Fruit fly (Drosophila melanogaster) whole organism, embryonic: Measurements from ENCODE around the gene Arl8.
A peak's percentile ranks its signal among the peaks of the same experiment; 100 is the strongest.

Experiments
- Antp ChIP-seq: fragments of 200-800 bp; sonication (Bioruptor generic); optimal IDR thresholded peaks from 3 replicates; lab custom pipeline; 2016; ENCODE audit warnings: missing biosample characterization, missing genetic modification characterization
- Asciz ChIP-seq: fragments of 200-800 bp; sonication (Bioruptor generic); optimal IDR thresholded peaks from 2 replicates; lab custom pipeline; 2017; ENCODE audit warnings: missing biosample characterization, mild to moderate bottlenecking, missing genetic modification characterization, missing genetic modification reagents
- Bteb2 ChIP-seq: fragments of 200-800 bp; sonication (Bioruptor generic); optimal IDR thresholded peaks from 2 replicates; lab custom pipeline; 2016; ENCODE audit warnings: missing biosample characterization, missing genetic modification characterization
- C15 ChIP-seq: fragments of 200-800 bp; sonication (Bioruptor generic); IDR thresholded peaks from 3 replicates; pipeline ENCODE4 v1.3.6; 2022; ENCODE audit warnings: missing biosample characterization, missing genetic modification characterization
- CG10209 ChIP-seq: fragments of 200-800 bp; sonication (Bioruptor generic); optimal IDR thresholded peaks from 3 replicates; lab custom pipeline; 2017; ENCODE audit warnings: missing biosample characterization, mild to moderate bottlenecking, missing genetic modification characterization, missing genetic modification reagents
- CG10959 ChIP-seq: fragments of 200-800 bp; sonication (Bioruptor generic); IDR thresholded peaks from 2 replicates; pipeline ENCODE4 v1.3.6; 2022; ENCODE audit warnings: missing biosample characterization, missing genetic modification characterization
- CG11456 ChIP-seq: fragments of 200-800 bp; sonication (Bioruptor generic); IDR thresholded peaks from 3 replicates; pipeline ENCODE4 v1.3.6; 2022; ENCODE audit warnings: missing biosample characterization, missing genetic modification characterization
- CG11696 ChIP-seq: fragments of 200-800 bp; sonication (Bioruptor generic); IDR thresholded peaks from 2 replicates; pipeline ENCODE4 v1.3.6; 2022; ENCODE audit warnings: missing biosample characterization, missing genetic modification characterization
- CG12659 ChIP-seq: fragments of 200-800 bp; sonication (Bioruptor generic); optimal IDR thresholded peaks from 3 replicates; lab custom pipeline; 2017; ENCODE audit warnings: mild to moderate bottlenecking, missing biosample characterization, missing genetic modification reagents, missing genetic modification characterization
- CG14965 ChIP-seq: fragments of 200-800 bp; sonication (Bioruptor generic); optimal IDR thresholded peaks from 2 replicates; lab custom pipeline; 2016; ENCODE audit warnings: missing biosample characterization, missing genetic modification characterization, borderline replicate concordance
- CG16863 ChIP-seq: fragments of 200-800 bp; sonication (Bioruptor generic); optimal IDR thresholded peaks from 3 replicates; lab custom pipeline; 2016; ENCODE audit warnings: missing biosample characterization, missing genetic modification characterization
- CG17186 ChIP-seq: fragments of 200-800 bp; sonication (Bioruptor generic); optimal IDR thresholded peaks from 3 replicates; lab custom pipeline; 2017; ENCODE audit warnings: missing biosample characterization, missing genetic modification reagents, missing genetic modification characterization
- CG17328 ChIP-seq: fragments of 200-800 bp; sonication (Bioruptor generic); IDR thresholded peaks from 2 replicates; pipeline ENCODE4 v1.3.6; 2022; ENCODE audit warnings: missing biosample characterization, missing genetic modification characterization
- CG17568 ChIP-seq: fragments of 200-800 bp; sonication (Bioruptor generic); optimal IDR thresholded peaks from 2 replicates; lab custom pipeline; 2018; ENCODE audit warnings: missing biosample characterization, mild to moderate bottlenecking, missing genetic modification characterization, moderate library complexity
- CG17829 ChIP-seq: fragments of 200-800 bp; optimal IDR thresholded peaks from 2 replicates; lab custom pipeline; 2019; ENCODE audit warnings: missing biosample characterization, mild to moderate bottlenecking, missing genetic modification characterization, moderate library complexity
- CG30020 ChIP-seq: fragments of 200-800 bp; optimal IDR thresholded peaks from 2 replicates; lab custom pipeline; 2019; ENCODE audit warnings: missing biosample characterization, mild to moderate bottlenecking, missing genetic modification characterization, moderate library complexity
- CG31224 ChIP-seq: fragments of 200-800 bp; sonication (Bioruptor generic); IDR thresholded peaks from 2 replicates; pipeline ENCODE4 v1.3.6; 2022; ENCODE audit warnings: missing biosample characterization, missing genetic modification characterization
- CG32767 ChIP-seq: fragments of 200-800 bp; sonication (Bioruptor generic); IDR thresholded peaks from 2 replicates; pipeline ENCODE4 v1.3.6; 2022; ENCODE audit warnings: missing biosample characterization, missing genetic modification characterization
- CG3995 ChIP-seq: fragments of 200-800 bp; sonication (Bioruptor generic); optimal IDR thresholded peaks from 3 replicates; lab custom pipeline; 2016; ENCODE audit warnings: missing biosample characterization, missing genetic modification characterization
- CG4707 ChIP-seq: fragments of 200-800 bp; sonication (Bioruptor generic); optimal IDR thresholded peaks from 2 replicates; lab custom pipeline; 2018; ENCODE audit warnings: missing biosample characterization, mild to moderate bottlenecking, missing genetic modification characterization, moderate library complexity
- CG6272 ChIP-seq: fragments of 200-800 bp; sonication (Bioruptor generic); IDR thresholded peaks from 2 replicates; pipeline ENCODE4 v1.3.6; 2022; ENCODE audit warnings: missing biosample characterization, missing genetic modification characterization
- CG7372 ChIP-seq: fragments of 200-800 bp; sonication (Bioruptor generic); IDR thresholded peaks from 2 replicates; pipeline ENCODE4 v1.3.6; 2022; ENCODE audit warnings: missing biosample characterization, missing genetic modification characterization
- CG7786 ChIP-seq: fragments of 200-800 bp; sonication (Bioruptor generic); optimal IDR thresholded peaks from 2 replicates; lab custom pipeline; 2016; ENCODE audit warnings: missing biosample characterization, missing genetic modification characterization
- CG8281 ChIP-seq: fragments of 200-800 bp; sonication (Bioruptor generic); optimal IDR thresholded peaks from 2 replicates; lab custom pipeline; 2018; ENCODE audit warnings: missing biosample characterization, mild to moderate bottlenecking, missing genetic modification characterization, moderate library complexity
- CG8388 ChIP-seq: fragments of 200-800 bp; sonication (Bioruptor generic); optimal IDR thresholded peaks from 2 replicates; lab custom pipeline; 2019; ENCODE audit warnings: missing biosample characterization, mild to moderate bottlenecking, missing genetic modification characterization, moderate library complexity
- D19A ChIP-seq: fragments of 200-800 bp; optimal IDR thresholded peaks from 3 replicates; lab custom pipeline; 2019; ENCODE audit warnings: missing biosample characterization, mild to moderate bottlenecking, missing genetic modification characterization, moderate library complexity
- E2f1 ChIP-seq: fragments of 200-800 bp; sonication (Bioruptor generic); IDR thresholded peaks from 2 replicates; pipeline ENCODE4 v1.3.6; 2022; ENCODE audit warnings: missing biosample characterization, missing genetic modification characterization
- Fer1 ChIP-seq: fragments of 200-800 bp; sonication (Bioruptor generic); optimal IDR thresholded peaks from 2 replicates; lab custom pipeline; 2017; ENCODE audit warnings: missing biosample characterization, mild to moderate bottlenecking, missing genetic modification characterization
- Fer3 ChIP-seq: fragments of 200-800 bp; sonication (Bioruptor generic); optimal IDR thresholded peaks from 2 replicates; lab custom pipeline; 2018; ENCODE audit warnings: missing biosample characterization, mild to moderate bottlenecking, missing genetic modification characterization, moderate library complexity
- H15 ChIP-seq: fragments of 200-800 bp; sonication (Bioruptor generic); IDR thresholded peaks from 3 replicates; pipeline ENCODE4 v1.3.6; 2022; ENCODE audit warnings: missing biosample characterization, missing genetic modification characterization
- Hmx ChIP-seq: fragments of 200-800 bp; sonication (Bioruptor generic); optimal IDR thresholded peaks from 2 replicates; lab custom pipeline; 2016; ENCODE audit warnings: missing biosample characterization, missing genetic modification characterization
- Mrtf ChIP-seq: fragments of 200-800 bp; sonication (Bioruptor generic); IDR thresholded peaks from 3 replicates; pipeline ENCODE4 v1.3.6; 2022; ENCODE audit warnings: missing biosample characterization, missing genetic modification characterization
- Myb ChIP-seq: fragments of 200-800 bp; sonication (Bioruptor generic); optimal IDR thresholded peaks from 2 replicates; lab custom pipeline; 2016; ENCODE audit warnings: missing biosample characterization, missing genetic modification characterization
- Oaz ChIP-seq: fragments of 200-800 bp; sonication (Bioruptor generic); IDR thresholded peaks from 2 replicates; pipeline ENCODE4 v1.3.6; 2022; ENCODE audit warnings: missing biosample characterization, missing genetic modification characterization
- Sin3A ChIP-seq: fragments of >200 bp; optimal IDR thresholded peaks from 2 replicates; lab custom pipeline; 2018
- Six4 ChIP-seq: fragments of 200-800 bp; sonication (Bioruptor generic); optimal IDR thresholded peaks from 2 replicates; lab custom pipeline; 2016; ENCODE audit warnings: missing biosample characterization, missing genetic modification characterization
- Sox102F ChIP-seq: fragments of 200-800 bp; sonication (Bioruptor generic); optimal IDR thresholded peaks from 2 replicates; lab custom pipeline; 2018; ENCODE audit warnings: missing biosample characterization, mild to moderate bottlenecking, missing genetic modification characterization, moderate library complexity
- Trl ChIP-seq, 3 experiments: fragments of >200 bp in 2 of 3; fragments of 200-800 bp in 1 of 3; sonication (Bioruptor generic) in 1 of 3; optimal IDR thresholded peaks; 2 replicates in 1 of 3; 3 replicates in 2 of 3; lab custom pipeline; 2016 to 2017; ENCODE audit warnings: missing biosample characterization in 1 of 3, missing genetic modification characterization in 1 of 3
- Usf ChIP-seq: fragments of 200-800 bp; sonication (Bioruptor generic); optimal IDR thresholded peaks from 2 replicates; lab custom pipeline; 2017; ENCODE audit warnings: missing genotype, missing biosample characterization, missing genetic modification characterization
- bcd ChIP-seq: fragments of 200-800 bp; sonication (Bioruptor generic); optimal IDR thresholded peaks from 2 replicates; lab custom pipeline; 2017; ENCODE audit warnings: missing biosample characterization, mild to moderate bottlenecking, missing genetic modification characterization
- crol ChIP-seq: fragments of 200-800 bp; sonication (Bioruptor generic); IDR thresholded peaks from 2 replicates; pipeline ENCODE4 v1.3.6; 2022; ENCODE audit warnings: missing biosample characterization, missing genetic modification characterization
- gsb-n ChIP-seq: fragments of 200-800 bp; sonication (Bioruptor generic); optimal IDR thresholded peaks from 3 replicates; lab custom pipeline; 2018; ENCODE audit warnings: missing biosample characterization, mild to moderate bottlenecking, missing genetic modification characterization
- gt ChIP-seq: fragments of 200-800 bp; sonication (Bioruptor generic); IDR thresholded peaks from 2 replicates; pipeline ENCODE4 v1.3.6; 2022; ENCODE audit warnings: missing biosample characterization, missing genetic modification characterization
- jumu ChIP-seq: fragments of 200-800 bp; sonication (Bioruptor generic); optimal IDR thresholded peaks from 3 replicates; lab custom pipeline; 2016; ENCODE audit warnings: missing biosample characterization, missing genetic modification characterization
- lilli ChIP-seq: fragments of 200-800 bp; sonication (Bioruptor generic); optimal IDR thresholded peaks from 3 replicates; lab custom pipeline; 2016; ENCODE audit warnings: missing biosample characterization, missing genetic modification characterization
- lmd ChIP-seq: fragments of 200-800 bp; sonication (Bioruptor generic); IDR thresholded peaks from 2 replicates; pipeline ENCODE4 v1.3.6; 2022; ENCODE audit warnings: missing biosample characterization, missing genetic modification characterization
- nau ChIP-seq: fragments of 200-800 bp; sonication (Bioruptor generic); optimal IDR thresholded peaks from 3 replicates; lab custom pipeline; 2017; ENCODE audit warnings: missing biosample characterization, mild to moderate bottlenecking, missing genetic modification characterization, missing genetic modification reagents
- nerfin-1 ChIP-seq: fragments of 200-800 bp; sonication (Bioruptor generic); optimal IDR thresholded peaks from 3 replicates; lab custom pipeline; 2019; ENCODE audit warnings: missing biosample characterization, mild to moderate bottlenecking, missing genetic modification characterization, moderate library complexity
- pnt ChIP-seq: fragments of 200-800 bp; sonication (Bioruptor generic); optimal IDR thresholded peaks from 3 replicates; lab custom pipeline; 2016; ENCODE audit warnings: missing biosample characterization, missing genetic modification characterization
- sna ChIP-seq: fragments of 200-800 bp; sonication (Bioruptor generic); IDR thresholded peaks from 2 replicates; pipeline ENCODE4 v1.3.6; 2022; ENCODE audit warnings: missing biosample characterization, missing genetic modification characterization; ENCODE audit not compliant: partially characterized antibody
- sr ChIP-seq: fragments of 200-800 bp; sonication (Bioruptor generic); IDR thresholded peaks from 3 replicates; pipeline ENCODE4 v1.3.6; 2022; ENCODE audit warnings: missing biosample characterization, missing genetic modification characterization

The Arl8 gene

dm6 chr3R:8110198-8110642 lies 16.2 kb upstream of the Arl8 start (continued):
- peak; percentile 97 for TF ChIP-seq crol (GFP tag; lab: Robert Waterston, UW)
- TF ChIP-seq Mrtf: no peak
- 0 out of 2 replicates have a peak, but pooled peaks have one; percentile 20 for TF ChIP-seq CG10959 (GFP tag; lab: Robert Waterston, UW)
- no peak for TF ChIP-seq Usf (GFP tag; lab: Kevin White, UChicago)
- 0 out of 3 replicates have a peak, but pooled peaks have one; percentile 49 for TF ChIP-seq CG11456 (GFP tag; lab: Robert Waterston, UW)
- TF ChIP-seq Oaz (GFP tag; lab: Robert Waterston, UW): 0 out of 2 replicates have a peak, but pooled peaks have one; percentile 13
- no peak for TF ChIP-seq CG3995 (GFP tag; lab: Kevin White, UChicago)
- TF ChIP-seq CG8281: peak; percentile 29
- TF ChIP-seq CG10209 (GFP tag; lab: Kevin White, UChicago): peak; percentile 61
- TF ChIP-seq CG4707 (GFP tag; lab: Kevin White, UChicago): peak; percentile 7
- TF ChIP-seq Hmx (GFP tag; lab: Kevin White, UChicago): no peak
- TF ChIP-seq Sox102F (GFP tag; lab: Kevin White, UChicago): peak; percentile 79
- TF ChIP-seq gt (GFP tag; lab: Robert Waterston, UW): no peak
- peak; percentile 75 for TF ChIP-seq Fer3 (tag; lab: Kevin White, UChicago)
- no peak for TF ChIP-seq CG17186 (GFP tag; lab: Kevin White, UChicago)
- peak; percentile 76 for TF ChIP-seq Fer1 (GFP tag; lab: Kevin White, UChicago)
- TF ChIP-seq CG6272 (GFP tag; lab: Robert Waterston, UW): peak; percentile 52; the same call in 1 of the 2 replicates
- TF ChIP-seq CG16863 (GFP tag; lab: Kevin White, UChicago): peak; percentile 61
- TF ChIP-seq lilli (GFP tag; lab: Kevin White, UChicago): peak; percentile 65
- TF ChIP-seq Asciz (GFP tag; lab: Kevin White, UChicago): peak; percentile 58
- peak; percentile 60 for TF ChIP-seq Six4
- peak; percentile 27 for TF ChIP-seq Bteb2 (GFP tag; lab: Kevin White, UChicago)
- peak; percentile 59 for TF ChIP-seq jumu (GFP tag; lab: Kevin White, UChicago)
- peak; percentile 54; the same call in 1 of the 2 replicates for TF ChIP-seq CG7372
- no peak for TF ChIP-seq nau (GFP tag; lab: Kevin White, UChicago)
- peak; percentile 68 for TF ChIP-seq CG7786 (GFP tag; lab: Kevin White, UChicago)
- peak; percentile 60 for TF ChIP-seq bcd (GFP tag; lab: Kevin White, UChicago)
- TF ChIP-seq Trl (optimal IDR thresholded peaks at IDR 0.05; lab: Kevin White, UChicago): no peak
- peak; percentile 58 for TF ChIP-seq Trl (GFP tag; optimal IDR thresholded peaks at IDR 0.05; lab: Kevin White, UChicago)
- TF ChIP-seq CG14965 (GFP tag; lab: Kevin White, UChicago): no peak
- TF ChIP-seq nerfin-1: peak; percentile 66
- no peak for TF ChIP-seq CG11696 (GFP tag; lab: Robert Waterston, UW)
- TF ChIP-seq CG30020 (tag; lab: Kevin White, UChicago): no peak
- TF ChIP-seq CG8388 (GFP tag; lab: Kevin White, UChicago): peak; percentile 55
- TF ChIP-seq CG32767 (GFP tag; lab: Robert Waterston, UW): peak; percentile 82
- TF ChIP-seq CG17568 (GFP tag; lab: Kevin White, UChicago): peak; percentile 14
- TF ChIP-seq CG31224 (GFP tag; lab: Robert Waterston, UW): no peak
- TF ChIP-seq C15 (GFP tag; lab: Robert Waterston, UW): 0 out of 3 replicates have a peak, but pooled peaks have one; percentile 39
- TF ChIP-seq sna (GFP tag; lab: Robert Waterston, UW): no peak
- TF ChIP-seq CG17829: peak; percentile 65
- peak; percentile 70 for TF ChIP-seq CG12659 (GFP tag; lab: Kevin White, UChicago)
- TF ChIP-seq Myb (GFP tag; lab: Kevin White, UChicago): peak; percentile 34
- TF ChIP-seq CG17328 (GFP tag; lab: Robert Waterston, UW): peak; percentile 58
- TF ChIP-seq pnt: peak; percentile 58
- peak; percentile 95 for TF ChIP-seq sr (GFP tag; lab: Robert Waterston, UW)
- TF ChIP-seq lmd (GFP tag; lab: Robert Waterston, UW): peak; percentile 70
- no peak for TF ChIP-seq Sin3A (lab: Kevin White, UChicago)
- peak; percentile 58 for TF ChIP-seq Antp
- TF ChIP-seq D19A: peak; percentile 59
- peak; percentile 45 for TF ChIP-seq gsb-n (tag; lab: Kevin White, UChicago)
- peak; percentile 60; the same call in 1 of the 3 replicates for TF ChIP-seq H15
- peak; percentile 35; the same call in 1 of the 2 replicates for TF ChIP-seq E2f1 (GFP tag; lab: Robert Waterston, UW)
